Fruit fly (Drosophila melanogaster): ENCODE data around the gene atk.

atk gene

dm6 chr3L:20447957-20448356, 16.7 kb downstream of the atk start (continued):
- no peak for TF ChIP-seq toy (GFP tag; IDR thresholded peaks at IDR 0.05)
- peak; percentile 23 for TF ChIP-seq CG12659 (GFP tag; optimal IDR thresholded peaks at IDR 0.05)
- TF ChIP-seq cas (GFP tag; IDR thresholded peaks at IDR 0.05), result no peak
- TF ChIP-seq CHES-1-like (GFP tag; optimal IDR thresholded peaks at IDR 0.05), result no peak
- TF ChIP-seq vfl (GFP tag; optimal IDR thresholded peaks at IDR 0.05), result no peak
- TF ChIP-seq wdn (GFP tag; IDR thresholded peaks at IDR 0.05), result no peak
- no peak for TF ChIP-seq amos (GFP tag; IDR thresholded peaks at IDR 0.05; ENCODE audit: partially characterized antibody)
- no peak for TF ChIP-seq chm (GFP tag; IDR thresholded peaks at IDR 0.05)
- no peak for TF ChIP-seq E2f1 (GFP tag; IDR thresholded peaks at IDR 0.05)
- peak; percentile 47 for TF ChIP-seq Asciz (GFP tag; optimal IDR thresholded peaks at IDR 0.05)
- no peak for TF ChIP-seq dan (GFP tag; IDR thresholded peaks at IDR 0.05)
- TF ChIP-seq tup (GFP tag; optimal IDR thresholded peaks at IDR 0.05), result no peak
- no peak for TF ChIP-seq btn (GFP tag; optimal IDR thresholded peaks at IDR 0.05)
- no peak for TF ChIP-seq CG3847 (GFP tag; IDR thresholded peaks at IDR 0.05)
- TF ChIP-seq ro (GFP tag; IDR thresholded peaks at IDR 0.05), result no peak
- no peak for TF ChIP-seq vvl (GFP tag; IDR thresholded peaks at IDR 0.05)
- peak; percentile 9 for TF ChIP-seq CG7271 (tag; optimal IDR thresholded peaks at IDR 0.05)
- no peak for TF ChIP-seq CG8765 (GFP tag; IDR thresholded peaks at IDR 0.05)
- TF ChIP-seq NfI (GFP tag; optimal IDR thresholded peaks at IDR 0.05), result peak; percentile 45
- TF ChIP-seq CG5245 (GFP tag; optimal IDR thresholded peaks at IDR 0.05), result no peak
- no peak for TF ChIP-seq CG9932 (GFP tag; IDR thresholded peaks at IDR 0.05)
- TF ChIP-seq CG13894 (tag; optimal IDR thresholded peaks at IDR 0.05), result no peak
- 0 out of 3 replicates have a peak, but pooled peaks have one; percentile 30 for TF ChIP-seq CG11695 (GFP tag; IDR thresholded peaks at IDR 0.05)
- TF ChIP-seq CG2875 (GFP tag; optimal IDR thresholded peaks at IDR 0.05), result no peak
- peak; percentile 7 for TF ChIP-seq CG4707 (GFP tag; optimal IDR thresholded peaks at IDR 0.05)
- no peak for TF ChIP-seq Ets97D (GFP tag; optimal IDR thresholded peaks at IDR 0.05)
- no peak for TF ChIP-seq CG9437 (GFP tag; optimal IDR thresholded peaks at IDR 0.05)
- TF ChIP-seq stc (GFP tag; IDR thresholded peaks at IDR 0.05), result no peak
- no peak for TF ChIP-seq Mrtf (GFP tag; IDR thresholded peaks at IDR 0.05)
- TF ChIP-seq repo (GFP tag; optimal IDR thresholded peaks at IDR 0.05), result no peak
- TF ChIP-seq E2f2 (GFP tag; IDR thresholded peaks at IDR 0.05), result no peak
- TF ChIP-seq sug (tag; optimal IDR thresholded peaks at IDR 0.05), result no peak
- TF ChIP-seq dysf (GFP tag; IDR thresholded peaks at IDR 0.05), result no peak; the same call in 2 of the 3 replicates
- no peak for TF ChIP-seq Sry-δ (GFP tag; optimal IDR thresholded peaks at IDR 0.05)
- no peak for TF ChIP-seq CG12744 (GFP tag; optimal IDR thresholded peaks at IDR 0.05)
- TF ChIP-seq corto (GFP tag; optimal IDR thresholded peaks at IDR 0.05), result no peak
- no peak for TF ChIP-seq Antp (GFP tag; optimal IDR thresholded peaks at IDR 0.05)
- TF ChIP-seq lov (optimal IDR thresholded peaks at IDR 0.05), result no peak
- TF ChIP-seq lov (GFP tag; IDR thresholded peaks at IDR 0.05), result no peak
- TF ChIP-seq CG14014 (GFP tag; IDR thresholded peaks at IDR 0.05), result no peak
- no peak for TF ChIP-seq Chrac-16 (GFP tag; optimal IDR thresholded peaks at IDR 0.05)
- TF ChIP-seq CG4820 (GFP tag; optimal IDR thresholded peaks at IDR 0.05), result no peak
- no peak for TF ChIP-seq zfh1 (GFP tag; IDR thresholded peaks at IDR 0.05)
- no peak for TF ChIP-seq bab2 (GFP tag; optimal IDR thresholded peaks at IDR 0.05)
- peak; percentile 55 for TF ChIP-seq gcm (GFP tag; optimal IDR thresholded peaks at IDR 0.05)
- TF ChIP-seq CrebB (tag; optimal IDR thresholded peaks at IDR 0.05), result peak; percentile 59
- TF ChIP-seq bcd (GFP tag; optimal IDR thresholded peaks at IDR 0.05), result no peak
- TF ChIP-seq CG6791 (GFP tag; IDR thresholded peaks at IDR 0.05; ENCODE audit: partially characterized antibody), result no peak
- TF ChIP-seq klu (GFP tag; IDR thresholded peaks at IDR 0.05), result no peak
- no peak for TF ChIP-seq knrl (GFP tag; IDR thresholded peaks at IDR 0.05; ENCODE audit: partially characterized antibody)
- TF ChIP-seq sd (tag; optimal IDR thresholded peaks at IDR 0.05), result no peak
- no peak for TF ChIP-seq hb (GFP tag; IDR thresholded peaks at IDR 0.05; ENCODE audit: partially characterized antibody)
- peak; percentile 17 for TF ChIP-seq CG11504 (tag; optimal IDR thresholded peaks at IDR 0.05)
